Fruit fly (Drosophila melanogaster) S2 (cell line): ENCODE results near the gene tara.

Experiments
- CG8478 ChIP-seq: fragments of >200 bp; optimal IDR thresholded peaks from 2 replicates; lab custom pipeline; 2018
- CTCF ChIP-seq, 2 experiments: fragments of >200 bp; optimal IDR thresholded peaks; 2 replicates each; lab custom pipeline; 2018

DNA sequence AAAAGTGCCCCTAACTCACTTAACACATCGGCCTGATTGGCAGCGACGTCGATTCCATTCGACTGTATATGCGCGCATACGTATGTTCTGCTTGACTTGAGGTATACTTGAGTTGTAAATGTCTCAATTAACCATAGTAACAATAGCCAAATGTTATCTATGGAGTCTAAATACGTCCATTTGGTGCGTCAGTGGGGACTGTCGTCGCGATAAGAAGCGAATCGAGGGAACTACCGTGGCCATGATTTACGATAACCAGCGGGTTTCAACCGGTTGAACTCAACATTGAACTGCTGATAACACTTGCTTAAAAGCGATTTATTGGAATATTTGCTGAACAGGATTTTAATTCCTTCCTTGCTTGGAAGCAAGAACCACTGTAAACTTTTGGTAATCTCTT lies 34.7 kb upstream of the tara start:
- no peak for TF ChIP-seq CG8478 (lab: Kevin White, UChicago)
- TF ChIP-seq CTCF (optimal IDR thresholded peaks at IDR 0.05; lab: Kevin White, UChicago), result no peak
